Fruit fly (Drosophila melanogaster): ENCODE results near the gene CG13293.
A peak's percentile ranks its signal among the peaks of the same experiment; 100 is the strongest.

Gene CG13293

DNA sequence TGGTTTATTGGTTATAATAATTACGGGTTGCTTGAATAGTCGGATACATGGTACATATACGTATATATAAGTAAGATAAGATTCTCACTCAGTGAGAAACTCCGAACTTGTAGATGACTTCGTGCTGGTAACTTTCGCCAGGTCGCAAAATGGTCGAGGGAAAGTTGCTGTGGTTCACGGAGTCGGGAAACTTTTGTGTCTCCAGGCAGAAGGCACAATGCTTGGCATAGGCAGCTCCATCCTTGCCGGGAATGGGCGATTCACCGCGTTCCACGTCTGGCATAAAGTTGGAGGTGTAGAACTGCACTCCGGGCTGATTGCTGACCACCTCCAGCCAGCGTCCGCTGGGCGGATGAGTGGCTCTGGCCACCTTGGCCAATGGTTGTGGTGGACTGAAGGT lies 10.5 kb downstream of the CG13293 start, which contains the start of gene CG10469:
TSS of gene CG10469 (minus strand) at position 101 of the 400 bp plus-strand sequence.
- TF ChIP-seq bab1 (GFP tag; optimal IDR thresholded peaks at IDR 0.05), result no peak
- no peak for TF ChIP-seq CG1620 (GFP tag; optimal IDR thresholded peaks at IDR 0.05)
- no peak for TF ChIP-seq cnc (optimal IDR thresholded peaks at IDR 0.05)
- TF ChIP-seq Hr96 (GFP tag; optimal IDR thresholded peaks at IDR 0.05), result no peak
- no peak for TF ChIP-seq CG12768 (GFP tag; optimal IDR thresholded peaks at IDR 0.05)
- no peak for TF ChIP-seq tj (GFP tag; optimal IDR thresholded peaks at IDR 0.05)
- TF ChIP-seq CG5204 (GFP tag; optimal IDR thresholded peaks at IDR 0.05), result no peak
- no peak for TF ChIP-seq CG11617 (GFP tag; optimal IDR thresholded peaks at IDR 0.05)
- TF ChIP-seq CG14711 (tag; optimal IDR thresholded peaks at IDR 0.05), result no peak

- TF ChIP-seq CG14711 (tag; optimal IDR thresholded peaks at IDR 0.05) (peak; percentile 94), CG33017 (tag; optimal IDR thresholded peaks at IDR 0.05) (peak; percentile 88), bab1 (GFP tag; optimal IDR thresholded peaks at IDR 0.05) (peak; percentile 88), CG11617 (GFP tag; optimal IDR thresholded peaks at IDR 0.05) (peak; percentile 87), cnc (optimal IDR thresholded peaks at IDR 0.05) (no peak), cic (GFP tag; optimal IDR thresholded peaks at IDR 0.05) (peak; percentile 31), Hr96 (GFP tag; optimal IDR thresholded peaks at IDR 0.05) (peak; percentile 75), CG1620 (GFP tag; optimal IDR thresholded peaks at IDR 0.05) (peak; percentile 88), CG5204 (GFP tag; optimal IDR thresholded peaks at IDR 0.05) (peak; percentile 88), CG12768 (GFP tag; optimal IDR thresholded peaks at IDR 0.05) (peak; percentile 91), pad (GFP tag; optimal IDR thresholded peaks at IDR 0.05) (peak; percentile 78), ovo (GFP tag; optimal IDR thresholded peaks at IDR 0.05) (peak; percentile 86), toe (GFP tag; optimal IDR thresholded peaks at IDR 0.05) (peak; percentile 84), CG7045 (GFP tag; optimal IDR thresholded peaks at IDR 0.05) (peak; percentile 93), Clk (GFP tag; optimal IDR thresholded peaks at IDR 0.05) (peak; percentile 81), tj (GFP tag; optimal IDR thresholded peaks at IDR 0.05) (peak; percentile 69), Mnt (GFP tag; optimal IDR thresholded peaks at IDR 0.05) (peak; percentile 62), Crg-1 (GFP tag; optimal IDR thresholded peaks at IDR 0.05) (peak; percentile 77), kay (GFP tag; ENCODE audit: borderline replicate concordance) (no peak), CG7101 (tag; optimal IDR thresholded peaks at IDR 0.05) (peak; percentile 92)
Observed at dm6 chr3L:6094697-6095096, 12.0 kb downstream of the CG13293 start, which contains the start of the genes CG10467 and loj. CG10467 (minus strand) TSS chr3L:6094747. loj (plus strand) TSS chr3L:6094987.

DNA sequence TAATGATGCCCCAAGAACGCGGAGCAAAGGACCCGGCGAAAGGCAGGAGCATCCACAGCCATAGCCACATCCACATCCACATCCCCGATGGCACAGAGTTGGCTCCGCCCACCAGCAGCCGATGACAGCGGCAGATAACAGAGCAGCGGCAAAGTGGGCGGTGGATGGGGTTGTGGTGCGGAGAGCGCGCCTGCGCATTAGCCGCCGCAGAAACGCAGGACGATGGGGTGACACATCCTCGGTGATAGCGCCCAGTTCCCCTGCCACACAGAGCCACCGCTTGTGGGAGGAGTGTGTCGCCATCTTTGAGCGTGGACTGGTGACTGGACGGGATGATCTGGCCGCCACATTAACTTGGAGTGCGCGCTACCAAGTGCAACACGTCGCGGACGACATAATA lies 14.6 kb downstream of the CG13293 start, which contains the start of gene Ets65A:
TSS of gene Ets65A (plus strand) at position 348 of the 400 bp plus-strand sequence.
- TF ChIP-seq CG33017 (tag; optimal IDR thresholded peaks at IDR 0.05), result no peak
- TF ChIP-seq Clk (GFP tag; optimal IDR thresholded peaks at IDR 0.05), result no peak

DNA sequence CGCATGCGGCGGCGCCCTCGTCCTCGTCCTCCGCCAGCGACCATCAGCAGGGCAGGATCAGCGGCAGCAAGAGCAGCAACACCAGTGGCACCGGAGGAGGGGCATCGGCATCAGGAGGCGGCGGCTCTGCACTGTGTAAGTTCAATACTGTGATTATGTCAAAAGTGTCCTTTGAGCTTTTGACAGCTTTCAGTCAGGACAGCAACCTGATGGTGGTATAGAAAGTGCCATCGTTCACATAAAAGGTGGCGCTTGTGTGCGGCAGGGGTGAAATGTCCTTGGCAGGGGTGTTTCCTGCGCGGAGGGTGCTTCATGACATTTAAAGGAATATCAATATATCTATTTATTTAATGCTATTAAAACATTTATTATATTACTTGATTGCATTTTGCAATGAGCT lies 21.0 kb downstream of the CG13293 start:
- TF ChIP-seq tj (GFP tag; optimal IDR thresholded peaks at IDR 0.05) (no peak), CG33017 (tag; optimal IDR thresholded peaks at IDR 0.05) (no peak), toe (GFP tag; optimal IDR thresholded peaks at IDR 0.05) (no peak), Crg-1 (GFP tag; optimal IDR thresholded peaks at IDR 0.05) (no peak), CG7101 (tag; optimal IDR thresholded peaks at IDR 0.05) (no peak), CG12768 (GFP tag; optimal IDR thresholded peaks at IDR 0.05) (no peak), pad (GFP tag; optimal IDR thresholded peaks at IDR 0.05) (no peak)

- TF ChIP-seq cnc (optimal IDR thresholded peaks at IDR 0.05), result no peak
- TF ChIP-seq CG1620 (GFP tag; optimal IDR thresholded peaks at IDR 0.05), result no peak
- TF ChIP-seq CG14711 (tag; optimal IDR thresholded peaks at IDR 0.05), result no peak
- TF ChIP-seq CG5204 (GFP tag; optimal IDR thresholded peaks at IDR 0.05), result no peak
- TF ChIP-seq CG33017 (tag; optimal IDR thresholded peaks at IDR 0.05), result no peak
- no peak for TF ChIP-seq ovo (GFP tag; optimal IDR thresholded peaks at IDR 0.05)
- no peak for TF ChIP-seq kay (GFP tag; ENCODE audit: borderline replicate concordance)
- TF ChIP-seq CG12768 (GFP tag; optimal IDR thresholded peaks at IDR 0.05), result no peak
- TF ChIP-seq Clk (GFP tag; optimal IDR thresholded peaks at IDR 0.05), result no peak
- TF ChIP-seq cic (GFP tag; optimal IDR thresholded peaks at IDR 0.05), result no peak
- TF ChIP-seq CG7045 (GFP tag; optimal IDR thresholded peaks at IDR 0.05), result no peak
- TF ChIP-seq Hr96 (GFP tag; optimal IDR thresholded peaks at IDR 0.05), result no peak
- TF ChIP-seq bab1 (GFP tag; optimal IDR thresholded peaks at IDR 0.05), result no peak
- no peak for TF ChIP-seq Mnt (GFP tag; optimal IDR thresholded peaks at IDR 0.05)
- TF ChIP-seq CG7101 (tag; optimal IDR thresholded peaks at IDR 0.05), result no peak
- TF ChIP-seq Crg-1 (GFP tag; optimal IDR thresholded peaks at IDR 0.05), result no peak
- no peak for TF ChIP-seq CG11617 (GFP tag; optimal IDR thresholded peaks at IDR 0.05)
- TF ChIP-seq toe (GFP tag; optimal IDR thresholded peaks at IDR 0.05), result no peak
- no peak for TF ChIP-seq pad (GFP tag; optimal IDR thresholded peaks at IDR 0.05)
Observed at dm6 chr3L:6104551-6104950, 21.9 kb downstream of the CG13293 start.

dm6 chr3L:6105435-6105834 lies 22.8 kb downstream of the CG13293 start:
- TF ChIP-seq Crg-1 (GFP tag; optimal IDR thresholded peaks at IDR 0.05), result no peak
- no peak for TF ChIP-seq Clk (GFP tag; optimal IDR thresholded peaks at IDR 0.05)
- no peak for TF ChIP-seq cic (GFP tag; optimal IDR thresholded peaks at IDR 0.05)
- no peak for TF ChIP-seq pad (GFP tag; optimal IDR thresholded peaks at IDR 0.05)

DNA sequence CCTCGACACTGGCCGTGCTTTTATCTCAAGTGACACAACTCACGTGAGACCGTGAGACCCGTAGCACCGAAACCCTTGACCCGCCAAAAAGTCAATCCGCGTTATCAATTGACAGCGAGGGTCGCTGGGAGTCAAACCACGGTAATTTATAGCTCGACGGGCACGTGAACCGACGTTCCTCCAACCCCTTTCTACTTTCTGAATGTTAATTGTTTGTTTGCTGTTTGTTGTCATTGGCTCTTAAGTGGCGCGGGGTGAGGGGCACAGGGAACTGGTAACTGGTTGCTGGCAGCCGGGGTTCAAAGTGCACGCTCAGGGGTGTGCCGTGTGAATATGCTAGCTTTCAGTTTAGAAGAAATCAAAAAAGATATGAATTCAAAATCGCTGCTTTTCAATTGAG lies 24.0 kb downstream of the CG13293 start:
- TF ChIP-seq CG12768 (GFP tag; optimal IDR thresholded peaks at IDR 0.05) (no peak), cic (GFP tag; optimal IDR thresholded peaks at IDR 0.05) (no peak), CG11617 (GFP tag; optimal IDR thresholded peaks at IDR 0.05) (no peak), CG1620 (GFP tag; optimal IDR thresholded peaks at IDR 0.05) (no peak), CG7101 (tag; optimal IDR thresholded peaks at IDR 0.05) (no peak), Clk (GFP tag; optimal IDR thresholded peaks at IDR 0.05) (no peak), bab1 (GFP tag; optimal IDR thresholded peaks at IDR 0.05) (no peak), kay (GFP tag; ENCODE audit: borderline replicate concordance) (no peak), toe (GFP tag; optimal IDR thresholded peaks at IDR 0.05) (no peak), CG7045 (GFP tag; optimal IDR thresholded peaks at IDR 0.05) (no peak), Crg-1 (GFP tag; optimal IDR thresholded peaks at IDR 0.05) (no peak), CG14711 (tag; optimal IDR thresholded peaks at IDR 0.05) (no peak), CG33017 (tag; optimal IDR thresholded peaks at IDR 0.05) (no peak), Mnt (GFP tag; optimal IDR thresholded peaks at IDR 0.05) (no peak), pad (GFP tag; optimal IDR thresholded peaks at IDR 0.05) (no peak), Hr96 (GFP tag; optimal IDR thresholded peaks at IDR 0.05) (no peak), cnc (optimal IDR thresholded peaks at IDR 0.05) (no peak)
